Worm (Caenorhabditis elegans): Measurements from ENCODE around the gene ptp-3.

ptp-3 gene

ce11 chrII:11050678-11051077, 75.3 kb downstream of the ptp-3 start:
- no peak for TF ChIP-seq lin-35 (GFP tag; optimal IDR thresholded peaks at IDR 0.05)
- TF ChIP-seq B0035.1 (tag; optimal IDR thresholded peaks at IDR 0.05), result no peak
- TF ChIP-seq Y67H2A.10 (GFP tag; conservative IDR thresholded peaks at IDR 0.05), result no peak
- no peak for TF ChIP-seq tbx-9 (tag; optimal IDR thresholded peaks at IDR 0.05; ENCODE audit: borderline replicate concordance)
- TF ChIP-seq F55B11.4 (tag; optimal IDR thresholded peaks at IDR 0.05; ENCODE audit: borderline replicate concordance, insufficient read depth), result no peak
- no peak for TF ChIP-seq nfya-1 (tag; optimal IDR thresholded peaks at IDR 0.05; ENCODE audit: borderline replicate concordance, insufficient read depth)
- TF ChIP-seq xnd-1 (tag; optimal IDR thresholded peaks at IDR 0.05), result peak; percentile 89
- no peak for TF ChIP-seq nfya-2 (GFP tag; IDR thresholded peaks at IDR 0.05)
- no peak for TF ChIP-seq bed-1 (GFP tag; IDR thresholded peaks at IDR 0.05)
- TF ChIP-seq Y56A3A.18 (GFP tag; IDR thresholded peaks at IDR 0.05), result no peak
- TF ChIP-seq F33H1.4 (GFP tag; IDR thresholded peaks at IDR 0.05), result peak; percentile 94
- no peak for TF ChIP-seq lsy-27 (tag; optimal IDR thresholded peaks at IDR 0.05; ENCODE audit: borderline replicate concordance, insufficient read depth)
- TF ChIP-seq ceh-58 (GFP tag; IDR thresholded peaks at IDR 0.05), result no peak
- no peak for TF ChIP-seq rpc-1 (optimal IDR thresholded peaks at IDR 0.05)
- TF ChIP-seq rpc-1 (tag; optimal IDR thresholded peaks at IDR 0.05), result no peak
- TF ChIP-seq rec-8 (tag; optimal IDR thresholded peaks at IDR 0.05), result no peak
- no peak for TF ChIP-seq T07F8.4 (tag; optimal IDR thresholded peaks at IDR 0.05)
- TF ChIP-seq tlf-1 (GFP tag; optimal IDR thresholded peaks at IDR 0.05), result peak; percentile 21
- TF ChIP-seq somi-1 (GFP tag; optimal IDR thresholded peaks at IDR 0.05), result no peak
- no peak for TF ChIP-seq F37B4.10 (GFP tag; IDR thresholded peaks at IDR 0.05)
- peak; percentile 53; the same call in 1 of the 2 replicates for TF ChIP-seq dox-1 (GFP tag; IDR thresholded peaks at IDR 0.05)
- no peak for TF ChIP-seq F23B12.7 (tag; optimal IDR thresholded peaks at IDR 0.05; ENCODE audit: insufficient read depth)
- no peak for TF ChIP-seq nfyb-1 (GFP tag; IDR thresholded peaks at IDR 0.05)
- TF ChIP-seq pha-4 (tag; optimal IDR thresholded peaks at IDR 0.05), result no peak
- TF ChIP-seq Y79H2A.3 (GFP tag; conservative IDR thresholded peaks at IDR 0.05), result no peak
- no peak for TF ChIP-seq ceh-79 (tag; optimal IDR thresholded peaks at IDR 0.05)
- TF ChIP-seq lin-40 (tag; optimal IDR thresholded peaks at IDR 0.05), result no peak
- peak; percentile 61; the same call in 1 of the 2 replicates for TF ChIP-seq mcd-1 (GFP tag; IDR thresholded peaks at IDR 0.05)
- no peak for TF ChIP-seq fkh-3 (tag; optimal IDR thresholded peaks at IDR 0.05)
- peak; percentile 99 for TF ChIP-seq lsl-1 (GFP tag; optimal IDR thresholded peaks at IDR 0.05)
- TF ChIP-seq snpc-3.4 (tag; optimal IDR thresholded peaks at IDR 0.05), result peak; percentile 63
- TF ChIP-seq ztf-18 (tag; optimal IDR thresholded peaks at IDR 0.05), result no peak
- no peak for TF ChIP-seq egl-44 (GFP tag; IDR thresholded peaks at IDR 0.05)
- TF ChIP-seq rcor-1 (GFP tag; IDR thresholded peaks at IDR 0.05), result no peak; the same call in 1 of the 2 replicates
- TF ChIP-seq attf-3 (GFP tag; conservative IDR thresholded peaks at IDR 0.05), result peak; percentile 45; the same call in 1 of the 2 replicates
- no peak for TF ChIP-seq hlh-12 (tag; optimal IDR thresholded peaks at IDR 0.05)
- TF ChIP-seq B0336.3 (GFP tag; IDR thresholded peaks at IDR 0.05), result no peak
- TF ChIP-seq C06A6.2 (GFP tag; conservative IDR thresholded peaks at IDR 0.05), result no peak
- TF ChIP-seq attf-6 (GFP tag; IDR thresholded peaks at IDR 0.05), result no peak
- TF ChIP-seq lag-1 (GFP tag; IDR thresholded peaks at IDR 0.05), result no peak
- no peak for TF ChIP-seq ccch-3 (GFP tag; optimal IDR thresholded peaks at IDR 0.05)
- no peak for TF ChIP-seq ztf-26 (tag; optimal IDR thresholded peaks at IDR 0.05)
- TF ChIP-seq C17E4.6 (GFP tag; IDR thresholded peaks at IDR 0.05), result no peak
- no peak for TF ChIP-seq nhr-80 (tag; optimal IDR thresholded peaks at IDR 0.05)
- TF ChIP-seq hmg-1.2 (GFP tag; IDR thresholded peaks at IDR 0.05), result no peak; the same call in 1 of the 2 replicates
- TF ChIP-seq ZK185.1 (tag; optimal IDR thresholded peaks at IDR 0.05; ENCODE audit: poor library complexity, severe bottlenecking), result no peak
- TF ChIP-seq hmg-20 (GFP tag; IDR thresholded peaks at IDR 0.05), result no peak
- no peak for TF ChIP-seq ztf-22 (GFP tag; optimal IDR thresholded peaks at IDR 0.05)
- TF ChIP-seq ceh-100 (GFP tag; IDR thresholded peaks at IDR 0.05), result peak; percentile 60
